Worm (Caenorhabditis elegans): ENCODE measurements around the gene btb-6.

Gene btb-6

ce11 chrII:1750413-1750812 lies 35.3 kb downstream of the btb-6 start, which contains the start of the genes F36H5.13 and F36H5.8:
Gene F36H5.13 (minus strand): TSS chrII:1750513.
Gene F36H5.8 (minus strand): TSS chrII:1750686.
- TF ChIP-seq rnt-1 (tag; optimal IDR thresholded peaks at IDR 0.05) (no peak), madf-2 (tag; optimal IDR thresholded peaks at IDR 0.05) (no peak), ets-4 (tag; optimal IDR thresholded peaks at IDR 0.05) (no peak), tbx-2 (tag; optimal IDR thresholded peaks at IDR 0.05) (no peak), che-1 (tag; optimal IDR thresholded peaks at IDR 0.05) (no peak), pha-4 (tag; optimal IDR thresholded peaks at IDR 0.05) (no peak), pros-1 (tag; optimal IDR thresholded peaks at IDR 0.05) (no peak), elt-4 (tag; optimal IDR thresholded peaks at IDR 0.05) (no peak), ceh-30 (tag; optimal IDR thresholded peaks at IDR 0.05) (no peak)

ce11 chrII:1752990-1753389 lies 37.9 kb downstream of the btb-6 start, which contains the start of gene F36H5.9:
Gene F36H5.9 (minus strand): TSS chrII:1753090.
- TF ChIP-seq pha-2 (tag; optimal IDR thresholded peaks at IDR 0.05) (no peak), pha-4 (tag; optimal IDR thresholded peaks at IDR 0.05) (no peak), madf-2 (tag; optimal IDR thresholded peaks at IDR 0.05) (no peak), K09A11.1 (tag; optimal IDR thresholded peaks at IDR 0.05; ENCODE audit: insufficient read depth) (no peak), ceh-31 (tag; optimal IDR thresholded peaks at IDR 0.05) (no peak), fax-1 (tag; optimal IDR thresholded peaks at IDR 0.05) (no peak), mec-3 (tag; optimal IDR thresholded peaks at IDR 0.05; ENCODE audit: borderline replicate concordance) (no peak), elt-2 (tag; optimal IDR thresholded peaks at IDR 0.05) (no peak)

DNA sequence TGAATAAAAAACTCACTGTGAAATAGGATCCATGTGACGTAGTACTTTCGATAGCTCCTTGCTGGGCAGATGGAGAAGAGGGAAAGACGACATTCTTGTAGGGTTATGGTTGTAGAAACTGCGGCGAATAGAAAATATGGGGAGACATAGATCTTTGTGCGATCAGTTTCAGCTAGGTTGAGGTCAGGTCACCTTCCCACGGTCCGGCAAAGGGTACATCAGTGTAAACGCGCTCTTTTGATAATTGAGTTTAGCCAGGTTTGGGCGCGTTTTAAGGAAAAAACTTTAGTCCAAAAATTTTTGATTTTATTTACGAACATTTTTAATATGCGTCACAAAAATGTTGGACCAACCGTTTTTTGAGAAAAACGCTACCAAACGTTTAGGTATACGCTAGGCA lies 41.0 kb downstream of the btb-6 start, which contains the start of gene F36H5.17:
F36H5.17 (minus strand) TSS at position 101 of the 400 bp plus-strand sequence.
- TF ChIP-seq ceh-45 (GFP tag; IDR thresholded peaks at IDR 0.05), result no peak
- no peak for TF ChIP-seq sdc-2 (tag; optimal IDR thresholded peaks at IDR 0.05)
- TF ChIP-seq ceh-34 (tag; optimal IDR thresholded peaks at IDR 0.05), result no peak
- no peak for TF ChIP-seq fkh-10 (GFP tag; optimal IDR thresholded peaks at IDR 0.05)
- TF ChIP-seq ceh-24 (tag; optimal IDR thresholded peaks at IDR 0.05), result no peak
- TF ChIP-seq odd-2 (tag; optimal IDR thresholded peaks at IDR 0.05), result no peak

DNA sequence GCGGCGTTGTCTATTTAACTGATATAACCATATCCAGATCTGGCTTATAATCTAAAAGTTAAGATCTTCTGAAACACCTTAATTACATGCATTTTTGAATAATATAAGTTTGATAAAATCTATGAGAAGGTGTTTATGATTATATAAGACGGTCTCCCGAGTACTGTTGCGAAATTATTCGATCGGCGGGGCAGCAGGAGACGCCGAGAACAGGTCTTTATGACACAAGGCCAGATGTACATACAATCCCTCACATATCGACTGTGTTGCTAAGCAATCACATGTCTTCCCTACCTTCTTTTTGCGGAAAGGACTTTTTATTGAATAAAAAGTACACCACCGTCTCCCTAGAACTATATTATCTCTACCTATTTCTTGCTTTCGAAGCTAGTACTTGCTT lies 41.5 kb downstream of the btb-6 start, which contains the start of gene fbxb-53:
fbxb-53 (plus strand) TSS at position 301 of the 400 bp plus-strand sequence.
- TF ChIP-seq eyg-1 (tag; optimal IDR thresholded peaks at IDR 0.05) (no peak), lin-11 (tag; optimal IDR thresholded peaks at IDR 0.05) (no peak), hlh-30 (tag; optimal IDR thresholded peaks at IDR 0.05; ENCODE audit: insufficient read depth) (no peak), madf-2 (tag; optimal IDR thresholded peaks at IDR 0.05) (no peak), ceh-24 (tag; optimal IDR thresholded peaks at IDR 0.05) (no peak), fax-1 (tag; optimal IDR thresholded peaks at IDR 0.05) (no peak), ceh-45 (GFP tag; IDR thresholded peaks at IDR 0.05) (no peak), che-1 (tag; optimal IDR thresholded peaks at IDR 0.05) (no peak), pag-3 (tag; optimal IDR thresholded peaks at IDR 0.05; ENCODE audit: borderline replicate concordance) (no peak), pqm-1 (tag; optimal IDR thresholded peaks at IDR 0.05) (no peak), ceh-48 (tag; optimal IDR thresholded peaks at IDR 0.05) (no peak), pha-2 (tag; optimal IDR thresholded peaks at IDR 0.05) (no peak), gmeb-2 (tag; optimal IDR thresholded peaks at IDR 0.05) (no peak), npax-4 (tag; optimal IDR thresholded peaks at IDR 0.05) (no peak), fkh-6 (tag; optimal IDR thresholded peaks at IDR 0.05) (no peak), sox-4 (tag; optimal IDR thresholded peaks at IDR 0.05) (no peak), ttx-3 (tag; optimal IDR thresholded peaks at IDR 0.05) (no peak), rnt-1 (tag; optimal IDR thresholded peaks at IDR 0.05) (no peak), unc-55 (GFP tag; optimal IDR thresholded peaks at IDR 0.05) (no peak)

DNA sequence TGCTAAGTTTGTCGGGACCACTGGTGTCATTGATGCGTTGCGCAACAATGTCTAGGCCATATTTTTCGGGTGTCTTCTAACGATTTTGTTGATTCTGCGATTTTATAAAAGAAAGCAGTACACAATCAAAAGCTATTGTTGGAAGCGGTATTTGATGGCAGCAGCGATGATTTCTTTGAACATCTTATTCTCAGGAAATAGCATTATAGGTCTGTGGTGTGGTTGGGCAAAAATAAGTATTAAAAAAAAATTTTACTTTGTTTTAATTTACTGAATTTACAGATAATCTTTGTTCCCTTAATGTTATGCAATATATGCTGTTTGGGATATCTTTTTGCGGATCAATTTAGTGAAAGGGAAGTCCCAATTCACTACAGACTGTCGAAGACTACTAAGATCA lies 41.9 kb downstream of the btb-6 start, which contains the start of gene F36H5.10:
F36H5.10 (plus strand) TSS at position 301 of the 400 bp plus-strand sequence.
- TF ChIP-seq nhr-11 (tag; optimal IDR thresholded peaks at IDR 0.05) (no peak), pros-1 (tag; optimal IDR thresholded peaks at IDR 0.05) (no peak), npax-4 (tag; optimal IDR thresholded peaks at IDR 0.05) (no peak)
